Fruit fly (Drosophila melanogaster) whole organism, prepupa: ENCODE results near the gene CG42655.

Source experiments
- Blimp-1 ChIP-seq: fragments of 200-800 bp; sonication (Bioruptor generic); optimal IDR thresholded peaks from 3 replicates; lab custom pipeline; 2017; ENCODE audit warnings: missing biosample characterization, missing genetic modification characterization, mild to moderate bottlenecking, moderate library complexity, missing genetic modification reagents
- CG11294 ChIP-seq: fragments of 200-800 bp; sonication (Bioruptor generic); IDR thresholded peaks from 2 replicates; pipeline ENCODE4 v1.3.6; 2022; ENCODE audit warnings: missing biosample characterization, missing genetic modification characterization
- CG11902 ChIP-seq: fragments of 200-800 bp; sonication (Bioruptor generic); optimal IDR thresholded peaks from 3 replicates; lab custom pipeline; 2016; ENCODE audit warnings: missing biosample characterization, missing genetic modification characterization
- CG34406 ChIP-seq: fragments of 200-800 bp; sonication (Bioruptor generic); optimal IDR thresholded peaks from 3 replicates; lab custom pipeline; 2016; ENCODE audit warnings: missing biosample characterization, missing genetic modification characterization
- CG6163 ChIP-seq: fragments of 200-800 bp; sonication (Bioruptor generic); IDR thresholded peaks from 3 replicates; pipeline ENCODE4 v1.3.6; 2022; ENCODE audit warnings: missing biosample characterization, missing genetic modification characterization
- CG6854 ChIP-seq: fragments of 200-800 bp; sonication (Bioruptor generic); optimal IDR thresholded peaks from 2 replicates; lab custom pipeline; 2017; ENCODE audit warnings: missing biosample characterization, mild to moderate bottlenecking, missing genetic modification characterization
- CG8319 ChIP-seq: fragments of 200-800 bp; sonication (Bioruptor generic); optimal IDR thresholded peaks from 3 replicates; lab custom pipeline; 2016; ENCODE audit warnings: missing biosample characterization, missing genetic modification characterization
- Eip78C ChIP-seq: fragments of 200-800 bp; sonication (Bioruptor generic); peaks from one replicate; lab custom pipeline; 2016; ENCODE audit warnings: missing biosample characterization, missing genetic modification characterization
- Hr39 ChIP-seq: fragments of 200-800 bp; sonication (Bioruptor generic); optimal IDR thresholded peaks from 2 replicates; lab custom pipeline; 2016; ENCODE audit warnings: missing biosample characterization, missing genetic modification characterization
- fd59A ChIP-seq: fragments of 200-800 bp; sonication (Bioruptor generic); optimal IDR thresholded peaks from 2 replicates; lab custom pipeline; 2017; ENCODE audit warnings: missing biosample characterization, mild to moderate bottlenecking, missing genetic modification characterization, missing genetic modification reagents
- salr ChIP-seq, 2 experiments: fragments of 200-800 bp; sonication (Bioruptor generic); optimal IDR thresholded peaks; 3 replicates each; lab custom pipeline; 2016 to 2018; ENCODE audit warnings: missing biosample characterization in 2 of 2, missing genetic modification characterization in 2 of 2, mild to moderate bottlenecking in 1 of 2
- ss ChIP-seq, 2 experiments: fragments of 200-800 bp; sonication (Bioruptor generic); optimal IDR thresholded peaks; 2 replicates in 1 of 2; 3 replicates in 1 of 2; lab custom pipeline; 2017 to 2018; ENCODE audit warnings: mild to moderate bottlenecking in 2 of 2, missing biosample characterization in 2 of 2, missing genetic modification characterization in 2 of 2, moderate library complexity in 1 of 2

- TF ChIP-seq CG11294 (GFP tag; lab: Robert Waterston, UW) (no peak), Eip78C (GFP tag; lab: Kevin White, UChicago) (no peak), salr (GFP tag; optimal IDR thresholded peaks at IDR 0.05; lab: Kevin White, UChicago) (no peak), CG34406 (GFP tag; lab: Kevin White, UChicago) (no peak), CG11902 (GFP tag; lab: Kevin White, UChicago) (no peak), CG6854 (no peak), CG8319 (GFP tag; lab: Kevin White, UChicago) (no peak), Blimp-1 (no peak), Hr39 (GFP tag; lab: Kevin White, UChicago) (no peak), ss (GFP tag; optimal IDR thresholded peaks at IDR 0.05; lab: Kevin White, UChicago) (no peak), CG6163 (GFP tag; lab: Robert Waterston, UW) (no peak), fd59A (GFP tag; lab: Kevin White, UChicago) (no peak)
Observed at dm6 chr3L:19991714-19992231, 38.3 kb upstream of the CG42655 start, which contains the start of the genes CG7646 and Nca.
